Fruit fly (Drosophila melanogaster) whole organism, prepupa: ENCODE results near the gene DIP-epsilon.

Experiments
- CG10631 ChIP-seq: fragments of 200-800 bp; sonication (Bioruptor generic); optimal IDR thresholded peaks from 2 replicates; lab custom pipeline; 2016; ENCODE audit warnings: missing biosample characterization, missing genetic modification characterization
- CG11762 ChIP-seq: fragments of 200-800 bp; sonication (Bioruptor generic); optimal IDR thresholded peaks from 3 replicates; lab custom pipeline; 2016; ENCODE audit warnings: missing biosample characterization, missing genetic modification characterization; ENCODE audit not compliant: insufficient read depth
- CG15336 ChIP-seq: fragments of 200-800 bp; sonication (Bioruptor generic); IDR thresholded peaks from 2 replicates; pipeline ENCODE4 v1.3.6; 2022; ENCODE audit warnings: missing biosample characterization, missing genetic modification characterization
- CG1621 ChIP-seq: fragments of 200-800 bp; sonication (Bioruptor generic); optimal IDR thresholded peaks from 3 replicates; lab custom pipeline; 2018; ENCODE audit warnings: missing biosample characterization, mild to moderate bottlenecking, missing genetic modification characterization
- CG16779 ChIP-seq: fragments of 200-800 bp; sonication (Bioruptor generic); optimal IDR thresholded peaks from 3 replicates; lab custom pipeline; 2017; ENCODE audit warnings: missing biosample characterization, mild to moderate bottlenecking, missing genetic modification characterization
- CG3919 ChIP-seq: fragments of 200-800 bp; sonication (Bioruptor generic); optimal IDR thresholded peaks from 3 replicates; lab custom pipeline; 2016; ENCODE audit warnings: missing biosample characterization, missing genetic modification characterization
- CG6163 ChIP-seq: fragments of 200-800 bp; sonication (Bioruptor generic); IDR thresholded peaks from 3 replicates; pipeline ENCODE4 v1.3.6; 2022; ENCODE audit warnings: missing biosample characterization, missing genetic modification characterization
- CG6854 ChIP-seq: fragments of 200-800 bp; sonication (Bioruptor generic); optimal IDR thresholded peaks from 2 replicates; lab custom pipeline; 2017; ENCODE audit warnings: missing biosample characterization, mild to moderate bottlenecking, missing genetic modification characterization
- CG9139 ChIP-seq: fragments of 200-800 bp; sonication (Bioruptor generic); optimal IDR thresholded peaks from 3 replicates; lab custom pipeline; 2017; ENCODE audit warnings: missing biosample characterization, mild to moderate bottlenecking, missing genetic modification characterization
- Eip75B ChIP-seq: fragments of 200-800 bp; sonication (Bioruptor generic); optimal IDR thresholded peaks from 3 replicates; lab custom pipeline; 2016; ENCODE audit warnings: missing biosample characterization, missing genetic modification characterization
- Eip78C ChIP-seq: fragments of 200-800 bp; sonication (Bioruptor generic); peaks from one replicate; lab custom pipeline; 2016; ENCODE audit warnings: missing biosample characterization, missing genetic modification characterization
- Ets21C ChIP-seq: fragments of 200-800 bp; sonication (Bioruptor generic); optimal IDR thresholded peaks from 3 replicates; lab custom pipeline; 2016; ENCODE audit warnings: missing biosample characterization, missing genetic modification characterization
- Hr4 ChIP-seq: fragments of 200-800 bp; sonication (Bioruptor generic); optimal IDR thresholded peaks from 3 replicates; lab custom pipeline; 2016; ENCODE audit warnings: missing biosample characterization, missing genetic modification characterization
- Sox14 ChIP-seq: fragments of 200-800 bp; sonication (Bioruptor generic); optimal IDR thresholded peaks from 3 replicates; lab custom pipeline; 2016; ENCODE audit warnings: missing biosample characterization, missing genetic modification characterization
- achi ChIP-seq: fragments of 200-800 bp; sonication (Bioruptor generic); optimal IDR thresholded peaks from 3 replicates; lab custom pipeline; 2016; ENCODE audit warnings: missing biosample characterization, missing genetic modification characterization
- cyc ChIP-seq: fragments of 200-800 bp; sonication (Bioruptor generic); optimal IDR thresholded peaks from 3 replicates; lab custom pipeline; 2016; ENCODE audit warnings: missing biosample characterization, missing genetic modification characterization
- eg ChIP-seq: fragments of 200-800 bp; sonication (Bioruptor generic); IDR thresholded peaks from 3 replicates; pipeline ENCODE4 v1.3.6; 2022; ENCODE audit warnings: missing biosample characterization, missing genetic modification characterization
- esn ChIP-seq: fragments of 200-800 bp; sonication (Bioruptor generic); optimal IDR thresholded peaks from 2 replicates; lab custom pipeline; 2016; ENCODE audit warnings: missing biosample characterization, mild to moderate bottlenecking, missing genetic modification characterization, moderate library complexity
- lz ChIP-seq: fragments of 200-800 bp; sonication (Bioruptor generic); optimal IDR thresholded peaks from 3 replicates; lab custom pipeline; 2016; ENCODE audit warnings: missing biosample characterization, missing genetic modification characterization
- net ChIP-seq: fragments of 200-800 bp; sonication (Bioruptor generic); optimal IDR thresholded peaks from 3 replicates; lab custom pipeline; 2016; ENCODE audit warnings: missing biosample characterization, missing genetic modification characterization
- pdm3 ChIP-seq: fragments of 200-800 bp; sonication (Bioruptor generic); optimal IDR thresholded peaks from 3 replicates; lab custom pipeline; 2016; ENCODE audit warnings: missing biosample characterization, missing genetic modification characterization
- spab ChIP-seq: fragments of 200-800 bp; sonication (Bioruptor generic); optimal IDR thresholded peaks from 2 replicates; lab custom pipeline; 2017; ENCODE audit warnings: missing biosample characterization, mild to moderate bottlenecking, missing genetic modification characterization, missing genetic modification reagents
- ss ChIP-seq, 2 experiments: fragments of 200-800 bp; sonication (Bioruptor generic); optimal IDR thresholded peaks; 2 replicates in 1 of 2; 3 replicates in 1 of 2; lab custom pipeline; 2017 to 2018; ENCODE audit warnings: mild to moderate bottlenecking in 2 of 2, missing biosample characterization in 2 of 2, missing genetic modification characterization in 2 of 2, moderate library complexity in 1 of 2
- svp ChIP-seq: fragments of 200-800 bp; sonication (Bioruptor generic); peaks from one replicate; lab custom pipeline; 2016; ENCODE audit warnings: missing biosample characterization, missing genetic modification characterization
- topi ChIP-seq: fragments of 200-800 bp; sonication (Bioruptor generic); optimal IDR thresholded peaks from 3 replicates; lab custom pipeline; 2016; ENCODE audit warnings: missing biosample characterization, missing genetic modification characterization
- vri ChIP-seq: fragments of 200-800 bp; sonication (Bioruptor generic); optimal IDR thresholded peaks from 3 replicates; lab custom pipeline; 2016; ENCODE audit warnings: missing biosample characterization, mild to moderate bottlenecking, missing genetic modification characterization

The DIP-epsilon gene

DNA sequence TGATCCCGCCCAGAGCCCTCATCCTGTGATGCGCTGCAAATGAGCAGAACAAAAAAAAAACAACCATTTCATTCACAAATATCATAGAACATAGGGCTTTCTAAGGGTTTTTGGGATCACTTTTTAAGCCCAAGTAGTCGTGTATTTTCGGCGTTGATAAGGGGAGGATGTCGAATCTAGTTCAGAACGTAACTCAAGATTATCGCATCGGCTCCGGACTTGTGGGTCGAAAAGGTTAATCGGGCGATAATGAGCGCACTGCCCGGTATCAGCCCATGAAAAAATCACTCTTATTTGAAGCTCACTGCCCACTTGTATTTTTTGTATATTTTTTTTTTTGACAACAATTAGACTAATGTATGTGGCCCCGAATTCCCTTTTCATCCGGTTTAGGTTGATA is 11.4 kb upstream of the DIP-epsilon start:
- TF ChIP-seq topi (GFP tag; lab: Kevin White, UChicago), result no peak
- TF ChIP-seq CG10631, result no peak
- peak; percentile 94 for TF ChIP-seq svp (GFP tag; lab: Kevin White, UChicago)

DNA sequence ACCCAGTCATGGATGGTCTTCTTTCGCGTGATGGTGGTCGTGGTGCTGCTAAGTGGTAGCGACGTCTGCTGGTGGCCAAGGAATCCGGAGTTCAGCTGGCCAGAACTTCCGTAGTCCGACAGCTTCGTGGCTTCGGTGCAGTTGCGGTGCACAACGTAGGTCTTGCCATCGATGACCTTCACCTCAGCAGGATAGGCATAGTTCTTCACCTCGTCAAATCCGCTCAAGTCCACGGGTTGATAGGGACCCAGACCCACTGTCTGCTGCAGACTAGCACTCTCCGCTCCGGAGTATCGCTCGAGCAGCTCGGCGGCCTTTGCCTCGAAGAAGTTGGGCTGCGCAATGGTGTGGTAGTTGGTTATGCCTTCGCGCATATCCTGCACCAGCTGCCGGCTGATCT is 10.4 kb upstream of the DIP-epsilon start:
- TF ChIP-seq CG16779 (no peak), Eip75B (GFP tag; lab: Kevin White, UChicago) (no peak), pdm3 (GFP tag; lab: Kevin White, UChicago) (no peak), spab (GFP tag; lab: Kevin White, UChicago) (no peak), CG11762 (GFP tag; lab: Kevin White, UChicago) (no peak), net (no peak), CG6163 (GFP tag; lab: Robert Waterston, UW) (no peak), svp (GFP tag; lab: Kevin White, UChicago) (peak; percentile 71)

DNA sequence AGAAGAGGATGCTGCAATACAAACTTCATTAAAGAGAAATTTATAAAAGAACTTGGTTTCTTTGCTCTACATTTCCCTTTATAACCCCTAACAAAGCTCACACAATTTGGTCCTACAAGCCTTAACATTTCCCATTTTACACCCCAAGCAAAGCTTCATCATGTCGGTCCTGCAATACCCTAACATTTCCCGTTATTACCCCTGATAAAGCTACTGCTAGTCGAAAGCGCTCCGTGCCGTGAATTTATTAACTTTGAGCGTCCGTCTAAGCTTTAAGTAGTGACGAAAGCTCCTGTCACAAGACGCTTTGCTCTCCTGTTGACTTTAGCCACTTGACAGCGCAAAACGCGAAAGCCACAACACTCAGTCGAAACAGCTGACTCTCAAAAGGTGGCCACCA is 827 bp upstream of the DIP-epsilon start, which contains the start of gene CG13982:
TSS of gene CG13982 (plus strand) at position 363 of the 400 bp plus-strand sequence.
- TF ChIP-seq CG6854 (GFP tag; lab: Kevin White, UChicago) (no peak), lz (GFP tag; lab: Kevin White, UChicago) (no peak), svp (GFP tag; lab: Kevin White, UChicago) (peak; percentile 17)

DNA sequence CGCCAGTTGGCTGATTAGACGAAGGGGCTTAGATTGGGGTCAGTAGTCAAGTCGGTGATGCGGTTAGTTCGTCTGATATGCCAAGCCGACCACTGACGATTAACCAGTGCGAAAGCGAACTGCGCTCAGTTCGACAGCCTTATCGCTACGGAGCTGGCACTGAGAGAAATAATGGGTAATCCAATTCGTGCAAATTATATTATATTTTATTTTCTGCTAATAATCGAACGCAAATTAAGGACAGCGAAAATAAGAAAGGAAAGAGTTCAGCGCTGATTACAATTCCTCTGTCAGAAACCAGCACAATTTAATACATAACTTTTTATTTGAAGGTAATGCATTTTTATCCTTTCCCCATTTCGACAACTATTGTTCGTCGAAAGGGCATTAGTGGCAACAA is 14.0 kb downstream of the DIP-epsilon start, which contains the start of gene CG42369:
TSS of gene CG42369 (minus strand) at position 101 of the 400 bp plus-strand sequence.
- TF ChIP-seq CG15336, result no peak
- TF ChIP-seq eg (GFP tag; lab: Robert Waterston, UW), result 0 out of 3 replicates have a peak, but pooled peaks have one; percentile 13

DNA sequence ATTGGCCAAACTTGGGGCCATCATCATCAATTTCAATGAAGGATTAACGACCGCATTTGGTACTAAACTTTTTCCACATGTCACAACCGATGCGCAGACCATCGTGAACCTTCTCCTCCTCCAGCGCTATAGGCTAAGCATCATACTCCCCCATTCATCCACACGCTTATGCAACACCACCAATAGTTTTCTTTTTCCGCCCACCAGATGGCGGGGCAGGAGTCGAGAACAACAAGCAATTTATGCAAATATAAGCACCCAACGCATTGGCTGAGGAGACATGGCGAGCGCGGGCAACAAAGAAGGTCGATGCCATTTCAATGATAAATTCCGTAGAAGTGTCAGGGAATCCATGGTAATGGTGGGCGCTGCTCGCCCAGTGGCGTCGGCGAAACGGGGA is 19.7 kb downstream of the DIP-epsilon start:
- TF ChIP-seq achi (GFP tag; lab: Kevin White, UChicago) (no peak), CG3919 (GFP tag; lab: Kevin White, UChicago) (no peak), cyc (GFP tag; lab: Kevin White, UChicago) (no peak), ss (GFP tag; optimal IDR thresholded peaks at IDR 0.05; lab: Kevin White, UChicago) (no peak), pdm3 (GFP tag; lab: Kevin White, UChicago) (no peak), CG1621 (tag; lab: Kevin White, UChicago) (no peak), Ets21C (GFP tag; lab: Kevin White, UChicago) (no peak), vri (GFP tag; lab: Kevin White, UChicago) (no peak), CG15336 (no peak), CG9139 (GFP tag; lab: Kevin White, UChicago) (no peak)
- TF ChIP-seq, all 60 proteins: peak for 0

DNA sequence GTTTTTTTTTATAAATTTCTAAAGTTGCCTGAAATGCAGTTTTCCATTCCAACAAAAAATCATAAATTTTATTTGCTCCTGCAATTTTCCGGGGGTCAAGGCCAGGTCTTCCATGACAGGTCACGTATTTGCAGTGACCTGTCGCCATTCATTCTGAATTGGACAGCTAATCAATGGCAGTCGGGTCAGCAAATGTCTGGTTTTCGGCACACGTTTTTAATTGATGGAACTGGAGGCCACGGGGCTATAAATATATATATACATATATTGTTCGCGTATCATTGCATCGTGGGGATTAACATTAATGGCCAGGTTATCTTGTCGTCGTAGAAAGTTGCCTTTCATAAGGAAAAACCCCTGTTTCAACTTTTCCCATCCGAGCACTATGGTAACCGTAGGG is 24.1 kb downstream of the DIP-epsilon start:
- TF ChIP-seq Sox14 (GFP tag; lab: Kevin White, UChicago) (no peak), svp (GFP tag; lab: Kevin White, UChicago) (peak; percentile 94)

DNA sequence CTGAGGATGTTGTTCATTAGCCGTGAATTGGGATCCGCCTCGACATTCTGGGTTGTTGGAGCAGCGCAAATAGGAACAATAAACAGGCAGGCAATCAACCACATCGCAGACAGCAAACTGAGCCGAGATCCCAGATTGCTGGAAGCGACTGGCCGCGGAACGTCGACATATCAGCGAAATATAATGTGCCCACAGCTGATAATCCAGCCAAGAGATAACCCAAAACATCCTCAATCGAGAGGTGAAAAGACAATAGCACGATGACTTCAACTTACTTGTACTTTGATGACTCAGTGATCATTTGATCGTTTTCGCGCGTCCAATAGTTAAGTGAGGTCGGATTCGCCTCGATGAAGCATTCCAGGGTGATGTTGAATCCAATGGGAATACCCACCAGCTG is 25.7 kb downstream of the DIP-epsilon start, which contains the start of gene Nepl6:
TSS of gene Nepl6 (minus strand) at position 104 of the 400 bp plus-strand sequence.
- TF ChIP-seq svp (GFP tag; lab: Kevin White, UChicago) (peak; percentile 99), CG9139 (GFP tag; lab: Kevin White, UChicago) (no peak), Eip78C (peak; percentile 15), Hr4 (no peak)
- TF ChIP-seq, all 60 proteins: peak for 2

DNA sequence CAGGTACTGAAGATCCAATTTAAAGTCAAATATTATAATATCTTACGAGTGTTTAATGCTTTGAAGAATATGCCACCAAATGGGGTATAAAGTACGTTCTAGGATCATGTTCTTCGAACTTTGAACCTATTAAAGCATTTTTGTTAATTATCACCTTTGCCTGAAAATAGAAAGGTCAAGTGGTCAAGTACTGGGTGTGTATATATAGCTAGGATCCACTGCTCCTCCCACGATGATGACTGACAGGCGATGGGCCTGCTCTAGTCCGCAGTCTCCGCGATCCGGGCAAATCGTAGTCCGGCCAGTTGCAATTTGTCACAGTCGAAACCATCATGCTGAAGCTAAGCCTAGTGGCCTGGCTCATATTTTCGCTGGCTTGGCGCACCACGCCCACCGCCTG is 30.2 kb downstream of the DIP-epsilon start, which contains the start of gene Nepl5:
TSS of gene Nepl5 (plus strand) at position 301 of the 400 bp plus-strand sequence.
- TF ChIP-seq esn (GFP tag; lab: Kevin White, UChicago), result no peak
- peak; percentile 56 for TF ChIP-seq svp (GFP tag; lab: Kevin White, UChicago)
